Fruit fly (Drosophila melanogaster) whole organism, adult: ENCODE data around the gene Dpy-30L1.

Source experiments
- CG11617 ChIP-seq: fragments of 200-800 bp; sonication (Bioruptor generic); optimal IDR thresholded peaks from 2 replicates; lab custom pipeline; 2017; ENCODE audit warnings: mild to moderate bottlenecking, missing biosample characterization, missing genetic modification reagents, missing genetic modification characterization
- CG12768 ChIP-seq: fragments of 200-800 bp; sonication (Bioruptor generic); optimal IDR thresholded peaks from 2 replicates; lab custom pipeline; 2017; ENCODE audit warnings: missing biosample characterization, missing genetic modification characterization, mild to moderate bottlenecking, moderate library complexity, missing genetic modification reagents
- CG14711 ChIP-seq: fragments of 200-800 bp; sonication (Bioruptor generic); optimal IDR thresholded peaks from 2 replicates; lab custom pipeline; 2018; ENCODE audit warnings: missing biosample characterization, mild to moderate bottlenecking, missing genetic modification characterization, moderate library complexity
- CG1620 ChIP-seq: fragments of 200-800 bp; sonication (Bioruptor generic); optimal IDR thresholded peaks from 2 replicates; lab custom pipeline; 2016; ENCODE audit warnings: missing biosample characterization, missing genetic modification characterization
- CG33017 ChIP-seq: fragments of 200-800 bp; sonication (Bioruptor generic); optimal IDR thresholded peaks from 2 replicates; lab custom pipeline; 2018; ENCODE audit warnings: missing biosample characterization, mild to moderate bottlenecking, missing genetic modification characterization, moderate library complexity
- CG5204 ChIP-seq: fragments of 200-800 bp; sonication (Bioruptor generic); optimal IDR thresholded peaks from 2 replicates; lab custom pipeline; 2016; ENCODE audit warnings: missing biosample characterization, missing genetic modification characterization
- CG7045 ChIP-seq: fragments of 200-800 bp; sonication (Bioruptor generic); optimal IDR thresholded peaks from 2 replicates; lab custom pipeline; 2017; ENCODE audit warnings: missing biosample characterization, mild to moderate bottlenecking, missing genetic modification characterization
- CG7101 ChIP-seq: fragments of 200-800 bp; sonication (Bioruptor generic); optimal IDR thresholded peaks from 2 replicates; lab custom pipeline; 2018; ENCODE audit warnings: missing biosample characterization, mild to moderate bottlenecking, missing genetic modification characterization, moderate library complexity
- Clk ChIP-seq: fragments of 200-800 bp; sonication (Bioruptor generic); optimal IDR thresholded peaks from 2 replicates; lab custom pipeline; 2017; ENCODE audit warnings: missing biosample characterization, missing genetic modification characterization
- Crg-1 ChIP-seq: fragments of 200-800 bp; sonication (Bioruptor generic); optimal IDR thresholded peaks from 2 replicates; lab custom pipeline; 2016; ENCODE audit warnings: missing biosample characterization, missing genetic modification characterization
- Hr96 ChIP-seq: fragments of 200-800 bp; sonication (Bioruptor generic); optimal IDR thresholded peaks from 2 replicates; lab custom pipeline; 2016; ENCODE audit warnings: missing biosample characterization, missing genetic modification characterization
- Mnt ChIP-seq: fragments of 200-800 bp; sonication (Bioruptor generic); optimal IDR thresholded peaks from 2 replicates; lab custom pipeline; 2016; ENCODE audit warnings: missing biosample characterization, mild to moderate bottlenecking, missing genetic modification characterization
- bab1 ChIP-seq: fragments of 200-800 bp; sonication (Bioruptor generic); optimal IDR thresholded peaks from 3 replicates; lab custom pipeline; 2019; ENCODE audit warnings: missing biosample characterization, mild to moderate bottlenecking, missing genetic modification characterization, moderate library complexity
- cic ChIP-seq: fragments of 200-800 bp; sonication (Bioruptor generic); optimal IDR thresholded peaks from 2 replicates; lab custom pipeline; 2017; ENCODE audit warnings: missing biosample characterization, mild to moderate bottlenecking, missing genetic modification characterization, moderate library complexity
- cnc ChIP-seq, 2 experiments: fragments of >200 bp; optimal IDR thresholded peaks; 2 replicates each; lab custom pipeline; 2017
- kay ChIP-seq: fragments of 200-800 bp; sonication (Bioruptor generic); peaks from one replicate; lab custom pipeline; 2016; ENCODE audit warnings: missing biosample characterization, missing genetic modification characterization, borderline replicate concordance
- ovo ChIP-seq: fragments of 200-800 bp; sonication (Bioruptor generic); optimal IDR thresholded peaks from 2 replicates; lab custom pipeline; 2016; ENCODE audit warnings: missing biosample characterization, missing genetic modification characterization
- pad ChIP-seq: fragments of 200-800 bp; sonication (Bioruptor generic); optimal IDR thresholded peaks from 3 replicates; lab custom pipeline; 2017; ENCODE audit warnings: missing biosample characterization, missing genetic modification characterization, mild to moderate bottlenecking, moderate library complexity, missing genetic modification reagents
- tj ChIP-seq: fragments of 200-800 bp; sonication (Bioruptor generic); optimal IDR thresholded peaks from 3 replicates; lab custom pipeline; 2017; ENCODE audit warnings: missing biosample characterization, mild to moderate bottlenecking, missing genetic modification characterization, moderate library complexity
- toe ChIP-seq: fragments of 200-800 bp; sonication (Bioruptor generic); optimal IDR thresholded peaks from 2 replicates; lab custom pipeline; 2016; ENCODE audit warnings: missing biosample characterization, missing genetic modification characterization

The Dpy-30L1 gene

DNA sequence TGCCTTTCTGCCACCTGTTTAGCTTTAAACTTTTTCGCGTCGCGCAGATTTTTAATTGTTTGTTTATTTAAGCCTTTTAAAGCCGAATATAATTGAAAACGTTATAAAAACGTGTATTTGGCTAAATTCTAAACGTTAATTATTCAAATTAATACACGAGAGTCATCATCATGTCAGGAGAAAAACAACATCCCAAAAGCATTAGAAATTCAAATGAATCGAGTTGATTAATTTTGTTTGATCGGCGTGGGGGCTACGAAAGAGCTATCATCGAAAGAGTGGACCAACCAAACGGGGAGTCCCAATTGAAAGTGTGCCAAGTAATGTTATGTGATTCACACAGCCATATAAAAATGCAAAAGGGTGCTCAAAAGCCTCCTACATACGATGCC lies 44.7 kb upstream of the Dpy-30L1 start:
- TF ChIP-seq CG12768 (GFP tag; lab: Kevin White, UChicago) (no peak), kay (GFP tag; lab: Kevin White, UChicago) (no peak)

DNA sequence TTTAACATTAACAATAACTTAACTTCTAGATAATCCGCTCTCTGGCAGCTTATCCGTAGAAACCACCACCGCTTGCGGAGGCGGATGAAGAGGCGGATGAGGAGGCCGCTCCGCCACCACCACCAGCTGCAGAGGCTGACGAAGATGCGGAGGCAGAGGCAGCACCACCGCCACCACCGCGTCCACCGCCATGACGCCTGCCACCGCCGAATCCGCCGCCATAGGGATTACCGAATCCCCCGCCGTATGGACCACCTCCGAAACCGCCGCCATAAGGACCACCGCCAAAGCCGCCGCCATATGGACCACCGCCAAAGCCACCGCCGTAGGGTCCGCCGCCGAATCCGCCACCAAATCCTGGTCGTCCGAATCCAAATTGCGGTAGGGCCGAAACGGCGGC lies 43.7 kb upstream of the Dpy-30L1 start:
- TF ChIP-seq bab1, result no peak
- TF ChIP-seq kay (GFP tag; lab: Kevin White, UChicago), result no peak
- no peak for TF ChIP-seq toe (GFP tag; lab: Kevin White, UChicago)
- no peak for TF ChIP-seq CG33017
- TF ChIP-seq CG11617 (GFP tag; lab: Kevin White, UChicago), result no peak
- no peak for TF ChIP-seq cic (GFP tag; lab: Kevin White, UChicago)
- no peak for TF ChIP-seq Mnt (GFP tag; lab: Kevin White, UChicago)
- no peak for TF ChIP-seq Clk (GFP tag; lab: Kevin White, UChicago)
- TF ChIP-seq pad (GFP tag; lab: Kevin White, UChicago), result no peak
- no peak for TF ChIP-seq CG14711 (tag; lab: Kevin White, UChicago)
- no peak for TF ChIP-seq cnc (optimal IDR thresholded peaks at IDR 0.05; lab: Kevin White, UChicago)
- TF ChIP-seq CG7045 (GFP tag; lab: Kevin White, UChicago), result no peak
- no peak for TF ChIP-seq tj (GFP tag; lab: Kevin White, UChicago)
- TF ChIP-seq CG1620, result no peak
- TF ChIP-seq CG5204, result no peak
- no peak for TF ChIP-seq Crg-1 (GFP tag; lab: Kevin White, UChicago)
- TF ChIP-seq ovo, result no peak
- no peak for TF ChIP-seq Hr96
- no peak for TF ChIP-seq CG7101 (tag; lab: Kevin White, UChicago)

DNA sequence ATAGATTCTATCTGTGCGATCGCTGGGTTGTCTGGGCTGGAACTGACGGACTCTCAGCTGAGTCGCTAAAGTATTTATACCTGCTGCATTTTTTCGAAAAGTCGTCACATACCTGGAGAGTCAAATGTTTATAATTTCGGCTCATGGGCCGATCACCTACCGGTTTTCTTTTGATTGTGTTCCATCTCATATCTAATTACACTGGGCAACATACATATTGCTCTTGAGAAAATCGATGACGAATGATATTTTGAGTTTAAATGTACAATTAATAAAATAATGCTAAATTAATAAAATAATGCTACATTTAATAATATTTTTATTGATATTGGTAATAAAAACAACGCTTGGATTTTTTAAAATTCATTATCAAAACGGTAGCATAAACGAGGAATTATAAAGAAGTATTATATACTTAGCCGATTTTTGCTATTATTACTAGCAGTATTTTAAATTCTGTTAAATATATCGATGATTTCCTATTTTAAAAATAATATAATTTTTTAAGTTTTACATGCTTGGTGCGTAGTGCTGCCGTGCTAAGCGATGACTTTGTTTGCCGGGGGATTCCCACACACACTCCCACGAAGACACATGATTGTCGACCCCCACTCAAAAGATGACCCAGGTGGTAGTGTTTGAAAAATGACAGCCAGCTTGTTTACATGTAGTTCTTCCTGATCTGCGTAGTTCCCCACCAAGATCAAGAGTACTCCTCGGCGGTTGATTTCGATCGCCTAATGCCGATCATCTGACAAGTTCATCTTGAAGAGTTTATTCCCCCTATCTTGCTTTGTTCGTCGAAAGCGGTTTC lies 43.0 kb upstream of the Dpy-30L1 start, which contains the start of gene CG7294:
TSS of gene CG7294 (minus strand) at position 51 of the 814 bp plus-strand sequence.
- TF ChIP-seq Crg-1 (GFP tag; lab: Kevin White, UChicago), result no peak
- TF ChIP-seq CG1620, result no peak
- TF ChIP-seq cic (GFP tag; lab: Kevin White, UChicago), result no peak
- TF ChIP-seq kay (GFP tag; lab: Kevin White, UChicago), result no peak
- no peak for TF ChIP-seq CG7101 (tag; lab: Kevin White, UChicago)
- TF ChIP-seq pad (GFP tag; lab: Kevin White, UChicago), result no peak
- TF ChIP-seq cnc (optimal IDR thresholded peaks at IDR 0.05; lab: Kevin White, UChicago), result no peak
- no peak for TF ChIP-seq CG33017
- no peak for TF ChIP-seq toe (GFP tag; lab: Kevin White, UChicago)
- TF ChIP-seq CG7045 (GFP tag; lab: Kevin White, UChicago), result no peak
- TF ChIP-seq ovo, result no peak
- TF ChIP-seq Mnt (GFP tag; lab: Kevin White, UChicago), result no peak
- TF ChIP-seq CG14711 (tag; lab: Kevin White, UChicago), result no peak
- TF ChIP-seq CG12768 (GFP tag; lab: Kevin White, UChicago), result no peak
- no peak for TF ChIP-seq tj (GFP tag; lab: Kevin White, UChicago)
- no peak for TF ChIP-seq CG11617 (GFP tag; lab: Kevin White, UChicago)
- TF ChIP-seq CG5204, result no peak
- TF ChIP-seq bab1, result no peak
- TF ChIP-seq Hr96, result no peak

DNA sequence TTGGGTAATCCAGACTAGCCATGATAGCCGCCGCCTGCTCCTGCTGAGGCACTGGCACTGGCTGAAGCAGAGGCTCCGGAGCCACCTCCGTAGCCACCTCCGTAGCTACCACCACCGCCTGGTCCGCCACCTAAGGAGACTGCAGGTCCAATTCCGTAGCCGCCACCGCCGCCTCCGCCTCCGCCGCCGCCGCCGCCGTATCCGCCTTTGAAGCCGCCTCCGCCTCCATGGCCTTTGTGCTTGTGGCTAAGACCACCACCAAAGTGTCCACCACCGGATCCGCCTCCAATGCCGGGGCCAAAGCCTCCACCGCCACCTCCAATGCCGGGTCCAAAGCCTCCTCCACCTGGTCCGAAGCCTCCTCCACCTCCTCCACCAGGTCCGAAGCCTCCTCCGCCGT lies 39.4 kb upstream of the Dpy-30L1 start:
- no peak for TF ChIP-seq Clk (GFP tag; lab: Kevin White, UChicago)
- TF ChIP-seq pad (GFP tag; lab: Kevin White, UChicago), result no peak
- TF ChIP-seq CG5204, result no peak
- TF ChIP-seq bab1, result no peak
- TF ChIP-seq kay (GFP tag; lab: Kevin White, UChicago), result no peak
- TF ChIP-seq cic (GFP tag; lab: Kevin White, UChicago), result no peak
- TF ChIP-seq tj (GFP tag; lab: Kevin White, UChicago), result no peak
- TF ChIP-seq CG33017, result no peak
- no peak for TF ChIP-seq CG12768 (GFP tag; lab: Kevin White, UChicago)
- TF ChIP-seq Mnt (GFP tag; lab: Kevin White, UChicago), result no peak
- no peak for TF ChIP-seq ovo

DNA sequence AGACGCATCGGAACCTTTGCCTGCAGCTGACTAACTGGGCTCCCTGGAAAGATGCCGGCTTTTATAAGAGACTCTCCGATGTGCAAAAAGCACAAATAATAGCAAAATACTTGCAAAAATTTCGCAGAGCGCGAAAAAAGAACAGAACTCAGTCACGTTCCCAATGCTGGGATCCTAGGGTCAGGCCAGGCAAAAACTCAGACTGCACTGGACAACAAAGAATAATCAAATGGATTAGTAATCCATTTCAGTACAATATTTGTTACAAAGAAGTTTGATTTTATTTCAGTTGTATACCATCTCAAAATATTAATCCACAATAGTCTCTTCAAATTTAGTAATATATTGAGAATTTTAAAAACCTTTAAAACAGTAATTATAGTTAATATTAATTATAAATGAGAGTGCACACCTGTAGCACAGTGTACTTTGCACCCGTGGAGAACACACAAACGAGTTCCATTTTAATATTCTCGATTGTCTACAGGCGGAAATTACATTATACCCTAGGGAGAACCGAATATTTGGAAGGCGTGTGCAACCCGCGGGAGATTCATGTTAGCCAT lies 38.3 kb upstream of the Dpy-30L1 start, which contains the start of gene CG17108:
TSS of gene CG17108 (minus strand) at position 51 of the 566 bp plus-strand sequence.
- TF ChIP-seq Clk (GFP tag; lab: Kevin White, UChicago), result no peak
- TF ChIP-seq ovo, result no peak
- TF ChIP-seq toe (GFP tag; lab: Kevin White, UChicago), result no peak
- TF ChIP-seq pad (GFP tag; lab: Kevin White, UChicago), result no peak
- TF ChIP-seq CG12768 (GFP tag; lab: Kevin White, UChicago), result no peak
- peak; percentile 17 for TF ChIP-seq CG7101 (tag; lab: Kevin White, UChicago)
- peak; percentile 75 for TF ChIP-seq kay (GFP tag; lab: Kevin White, UChicago)
- TF ChIP-seq Crg-1 (GFP tag; lab: Kevin White, UChicago), result no peak
- TF ChIP-seq CG7045 (GFP tag; lab: Kevin White, UChicago), result no peak
- TF ChIP-seq CG14711 (tag; lab: Kevin White, UChicago), result peak; percentile 38
- TF ChIP-seq CG5204, result no peak
- TF ChIP-seq CG33017, result peak; percentile 78
- no peak for TF ChIP-seq Mnt (GFP tag; lab: Kevin White, UChicago)
- TF ChIP-seq cic (GFP tag; lab: Kevin White, UChicago), result no peak
- TF ChIP-seq Hr96, result no peak

DNA sequence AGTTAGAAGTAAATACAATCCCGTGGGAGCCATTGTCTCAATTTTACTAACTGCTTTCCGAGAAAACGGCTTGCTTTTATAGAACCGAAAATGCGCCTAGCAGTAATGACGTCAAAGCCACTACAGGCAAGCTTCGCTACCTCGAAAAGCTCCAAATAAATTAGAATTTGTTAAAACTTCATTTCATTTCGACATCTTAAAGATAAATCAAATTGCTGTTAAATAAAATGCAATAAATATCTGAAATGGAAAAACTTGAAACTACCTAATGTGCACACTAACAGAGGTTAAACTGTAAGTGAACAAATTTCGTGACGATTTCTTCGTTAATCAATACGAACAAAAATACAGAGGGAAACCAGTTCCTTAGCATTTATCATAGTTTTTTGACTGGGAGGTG lies 34.5 kb upstream of the Dpy-30L1 start, which contains the start of gene CG7300:
TSS of gene CG7300 (minus strand) at position 52 of the 400 bp plus-strand sequence.
- TF ChIP-seq CG1620 (no peak), Clk (GFP tag; lab: Kevin White, UChicago) (no peak), CG12768 (GFP tag; lab: Kevin White, UChicago) (no peak), CG7101 (tag; lab: Kevin White, UChicago) (no peak), Hr96 (no peak), cnc (optimal IDR thresholded peaks at IDR 0.05; lab: Kevin White, UChicago) (no peak), CG33017 (no peak), toe (GFP tag; lab: Kevin White, UChicago) (no peak), CG11617 (GFP tag; lab: Kevin White, UChicago) (no peak), CG14711 (tag; lab: Kevin White, UChicago) (no peak), Mnt (GFP tag; lab: Kevin White, UChicago) (no peak), bab1 (no peak), kay (GFP tag; lab: Kevin White, UChicago) (no peak)
